Worm (Caenorhabditis elegans) whole organism, early embryonic: ENCODE results near the gene R13D7.2.

Experiments used
- B0310.2 ChIP-seq: sonication (generic microtip); optimal IDR thresholded peaks from 2 replicates; lab custom pipeline; 2016; ENCODE audit warnings: mild to moderate bottlenecking, missing genetic modification characterization, missing compliant biosample characterization
- aly-1 ChIP-seq: sonication (generic microtip); optimal IDR thresholded peaks from 2 replicates; lab custom pipeline; 2016; ENCODE audit warnings: missing genetic modification characterization, missing compliant biosample characterization
- ama-1 ChIP-seq: fragments of 150-350 bp; optimal IDR thresholded peaks from 2 replicates; lab custom pipeline; 2014
- ets-7 ChIP-seq: sonication (generic microtip); optimal IDR thresholded peaks from 2 replicates; lab custom pipeline; 2016; ENCODE audit warnings: missing genotype, missing genetic modification characterization, missing compliant biosample characterization
- hmg-4 ChIP-seq: fragments of 200-800 bp; sonication (Bioruptor generic); optimal IDR thresholded peaks from 2 replicates; lab custom pipeline; 2018; ENCODE audit warnings: mild to moderate bottlenecking, missing genetic modification characterization, missing compliant biosample characterization
- hnd-1 ChIP-seq: sonication (generic microtip); optimal IDR thresholded peaks from 2 replicates; lab custom pipeline; 2016; ENCODE audit warnings: missing genetic modification characterization, missing compliant biosample characterization
- pes-1 ChIP-seq: fragments of 200-800 bp; sonication (Bioruptor generic); IDR thresholded peaks from 2 replicates; pipeline ENCODE4 v1.3.6; 2022; ENCODE audit warnings: missing genetic modification reagents, missing genetic modification characterization, missing compliant biosample characterization
- scrt-1 ChIP-seq: fragments of 200-800 bp; sonication (Bioruptor generic); IDR thresholded peaks from 2 replicates; pipeline ENCODE4 v1.3.6; 2022; ENCODE audit warnings: missing genetic modification characterization, missing compliant biosample characterization
- sea-1 ChIP-seq: fragments of 200-800 bp; sonication (Bioruptor generic); conservative IDR thresholded peaks from 2 replicates; pipeline ENCODE4 v1.3.6; 2022; ENCODE audit warnings: missing genetic modification characterization, missing compliant biosample characterization
- tbx-11 ChIP-seq: fragments of 200-800 bp; sonication (Bioruptor generic); IDR thresholded peaks from 2 replicates; pipeline ENCODE4 v1.3.6; 2022; ENCODE audit warnings: missing genetic modification characterization, missing compliant biosample characterization
- tbx-37 ChIP-seq: fragments of 200-800 bp; sonication (Bioruptor generic); conservative IDR thresholded peaks from 2 replicates; pipeline ENCODE4 v1.3.6; 2022; ENCODE audit warnings: missing genetic modification reagents, missing genetic modification characterization, missing compliant biosample characterization
- tra-4 ChIP-seq: sonication (generic microtip); optimal IDR thresholded peaks from 2 replicates; lab custom pipeline; 2017; ENCODE audit warnings: missing genetic modification characterization, missing compliant biosample characterization

R13D7.2 gene

ce11 chrV:7454236-7454635, 44.5 kb downstream of the R13D7.2 start, which contains the start of gene try-8:
try-8 (minus strand) TSS chrV:7454336.
- TF ChIP-seq hnd-1 (tag; lab: Kevin White, UChicago): no peak
- TF ChIP-seq hmg-4 (GFP tag; lab: Kevin White, UChicago): no peak
- TF ChIP-seq B0310.2: no peak
- TF ChIP-seq tra-4 (tag; lab: Kevin White, UChicago): no peak
- TF ChIP-seq scrt-1 (GFP tag; lab: Robert Waterston, UW): no peak
- no peak for TF ChIP-seq tbx-37
- no peak for TF ChIP-seq pes-1 (GFP tag; lab: Robert Waterston, UW)
- no peak for TF ChIP-seq sea-1
- TF ChIP-seq ets-7 (tag; lab: Kevin White, UChicago): no peak
- TF ChIP-seq tbx-11: no peak

- TF ChIP-seq hnd-1 (tag; lab: Kevin White, UChicago) (no peak), tbx-37 (no peak), ets-7 (tag; lab: Kevin White, UChicago) (no peak), scrt-1 (GFP tag; lab: Robert Waterston, UW) (no peak), ama-1 (lab: Kevin White, UChicago) (no peak), aly-1 (no peak), B0310.2 (no peak), sea-1 (no peak)
Observed at ce11 chrV:7455008-7455407, 45.3 kb downstream of the R13D7.2 start, which contains the start of gene F25E5.2. F25E5.2 (plus strand) TSS chrV:7455308.
